Fruit fly (Drosophila melanogaster) whole organism, embryonic: ENCODE measurements around the gene FucTD.

ENCODE experiments used
- C15 ChIP-seq: fragments of 200-800 bp; sonication (Bioruptor generic); IDR thresholded peaks from 3 replicates; pipeline ENCODE4 v1.3.6; 2022; ENCODE audit warnings: missing biosample characterization, missing genetic modification characterization
- CG1233 ChIP-seq: fragments of 200-800 bp; sonication (Bioruptor generic); optimal IDR thresholded peaks from 4 replicates; lab custom pipeline; 2018; ENCODE audit warnings: missing biosample characterization, mild to moderate bottlenecking, missing genetic modification characterization
- CG12769 ChIP-seq: fragments of 200-800 bp; sonication (Bioruptor generic); optimal IDR thresholded peaks from 2 replicates; lab custom pipeline; 2019; ENCODE audit warnings: missing biosample characterization, mild to moderate bottlenecking, missing genetic modification characterization, moderate library complexity
- CG14050 ChIP-seq: fragments of 200-800 bp; sonication (Bioruptor generic); IDR thresholded peaks from 3 replicates; pipeline ENCODE4 v1.3.6; 2022; ENCODE audit warnings: missing biosample characterization, missing genetic modification characterization
- CG14667 ChIP-seq: fragments of 200-800 bp; sonication (Bioruptor generic); IDR thresholded peaks from 2 replicates; pipeline ENCODE4 v1.3.6; 2022; ENCODE audit warnings: missing biosample characterization, missing genetic modification characterization
- CG14860 ChIP-seq: fragments of 200-800 bp; sonication (Bioruptor generic); IDR thresholded peaks from 3 replicates; pipeline ENCODE4 v1.3.6; 2022; ENCODE audit warnings: missing biosample characterization, missing genetic modification characterization; ENCODE audit not compliant: partially characterized antibody
- CG1529 ChIP-seq: fragments of 200-800 bp; sonication (Bioruptor generic); optimal IDR thresholded peaks from 3 replicates; lab custom pipeline; 2018; ENCODE audit warnings: missing biosample characterization, missing genetic modification characterization
- CG17385 ChIP-seq: fragments of 200-800 bp; sonication (Bioruptor generic); optimal IDR thresholded peaks from 3 replicates; lab custom pipeline; 2018; ENCODE audit warnings: missing biosample characterization, mild to moderate bottlenecking, missing genetic modification characterization
- CG18262 ChIP-seq: fragments of 200-800 bp; optimal IDR thresholded peaks from 3 replicates; lab custom pipeline; 2019; ENCODE audit warnings: missing biosample characterization, mild to moderate bottlenecking, missing genetic modification characterization, moderate library complexity
- CG2712 ChIP-seq: fragments of 200-800 bp; optimal IDR thresholded peaks from 3 replicates; lab custom pipeline; 2019; ENCODE audit warnings: missing biosample characterization, mild to moderate bottlenecking, missing genetic modification characterization, moderate library complexity
- CG30403 ChIP-seq: fragments of 200-800 bp; sonication (Bioruptor generic); optimal IDR thresholded peaks from 3 replicates; lab custom pipeline; 2016; ENCODE audit warnings: missing biosample characterization, missing genetic modification characterization
- CG32767 ChIP-seq: fragments of 200-800 bp; sonication (Bioruptor generic); IDR thresholded peaks from 2 replicates; pipeline ENCODE4 v1.3.6; 2022; ENCODE audit warnings: missing biosample characterization, missing genetic modification characterization
- CG34376 ChIP-seq: fragments of 200-800 bp; sonication (Bioruptor generic); optimal IDR thresholded peaks from 2 replicates; lab custom pipeline; 2018; ENCODE audit warnings: missing biosample characterization, mild to moderate bottlenecking, missing genetic modification characterization
- CG42726 ChIP-seq: fragments of 200-800 bp; sonication (Bioruptor generic); IDR thresholded peaks from 2 replicates; pipeline ENCODE4 v1.3.6; 2022; ENCODE audit warnings: missing biosample characterization, missing genetic modification characterization; ENCODE audit not compliant: partially characterized antibody
- CG43689 ChIP-seq: fragments of 200-800 bp; sonication (Bioruptor generic); IDR thresholded peaks from 2 replicates; pipeline ENCODE4 v1.3.6; 2022; ENCODE audit warnings: missing biosample characterization, missing genetic modification characterization
- CG7745 ChIP-seq: fragments of 200-800 bp; sonication (Bioruptor generic); optimal IDR thresholded peaks from 2 replicates; lab custom pipeline; 2018; ENCODE audit warnings: missing biosample characterization, mild to moderate bottlenecking, missing genetic modification characterization, moderate library complexity
- CG7987 ChIP-seq: fragments of 200-800 bp; sonication (Bioruptor generic); optimal IDR thresholded peaks from 2 replicates; lab custom pipeline; 2018; ENCODE audit warnings: missing biosample characterization, mild to moderate bottlenecking, missing genetic modification characterization, moderate library complexity
- CG8478 ChIP-seq: fragments of >200 bp; optimal IDR thresholded peaks from 2 replicates; lab custom pipeline; 2018
- D19A ChIP-seq: fragments of 200-800 bp; optimal IDR thresholded peaks from 3 replicates; lab custom pipeline; 2019; ENCODE audit warnings: missing biosample characterization, mild to moderate bottlenecking, missing genetic modification characterization, moderate library complexity
- Dad ChIP-seq: fragments of 200-800 bp; sonication (Bioruptor generic); optimal IDR thresholded peaks from 3 replicates; lab custom pipeline; 2016; ENCODE audit warnings: missing biosample characterization, missing genetic modification characterization
- Hand ChIP-seq: fragments of 200-800 bp; sonication (Bioruptor generic); optimal IDR thresholded peaks from 2 replicates; lab custom pipeline; 2017; ENCODE audit warnings: mild to moderate bottlenecking, missing biosample characterization, missing genetic modification reagents, missing genetic modification characterization
- Hey ChIP-seq: fragments of 200-800 bp; sonication (Bioruptor generic); optimal IDR thresholded peaks from 3 replicates; lab custom pipeline; 2018; ENCODE audit warnings: missing biosample characterization, mild to moderate bottlenecking, missing genetic modification characterization
- NC2β ChIP-seq: fragments of 200-800 bp; sonication (Bioruptor generic); optimal IDR thresholded peaks from 2 replicates; lab custom pipeline; 2016; ENCODE audit warnings: missing biosample characterization, missing genetic modification characterization
- Nf-YC ChIP-seq: fragments of 200-800 bp; optimal IDR thresholded peaks from 3 replicates; lab custom pipeline; 2019; ENCODE audit warnings: missing biosample characterization, mild to moderate bottlenecking, missing genetic modification characterization, moderate library complexity
- Oli ChIP-seq: fragments of 200-800 bp; sonication (Bioruptor generic); optimal IDR thresholded peaks from 2 replicates; lab custom pipeline; 2018; ENCODE audit warnings: missing biosample characterization, mild to moderate bottlenecking, missing genetic modification characterization, moderate library complexity
- Sry-β ChIP-seq: fragments of 200-800 bp; sonication (Bioruptor generic); optimal IDR thresholded peaks from 2 replicates; lab custom pipeline; 2018; ENCODE audit warnings: missing biosample characterization, mild to moderate bottlenecking, missing genetic modification characterization, moderate library complexity
- Stat92E ChIP-seq, 3 experiments: fragments of >200 bp in 2 of 3; fragments of 200-800 bp in 1 of 3; sonication (Bioruptor generic) in 1 of 3; optimal IDR thresholded peaks; 2 replicates each; lab custom pipeline; 2017 to 2019; ENCODE audit warnings: missing biosample characterization in 3 of 3, missing genetic modification characterization in 3 of 3, mild to moderate bottlenecking in 1 of 3, moderate library complexity in 1 of 3
- TFAM ChIP-seq: fragments of 200-800 bp; sonication (Bioruptor generic); optimal IDR thresholded peaks from 2 replicates; lab custom pipeline; 2017; ENCODE audit warnings: missing biosample characterization, missing genetic modification characterization, inconsistent platforms
- Tbp ChIP-seq: fragments of >200 bp; optimal IDR thresholded peaks from 2 replicates; lab custom pipeline; 2018; ENCODE audit warnings: missing biosample characterization, missing genetic modification characterization
- bowl ChIP-seq: fragments of 200-800 bp; sonication (Bioruptor generic); IDR thresholded peaks from 2 replicates; pipeline ENCODE4 v1.3.6; 2022; ENCODE audit warnings: missing biosample characterization, missing genetic modification characterization
- cg ChIP-seq: fragments of 200-800 bp; sonication (Bioruptor generic); optimal IDR thresholded peaks from 3 replicates; lab custom pipeline; 2019; ENCODE audit warnings: missing biosample characterization, mild to moderate bottlenecking, missing genetic modification characterization, moderate library complexity
- ci ChIP-seq: fragments of 200-800 bp; sonication (Bioruptor generic); IDR thresholded peaks from 3 replicates; pipeline ENCODE4 v1.3.6; 2022; ENCODE audit warnings: missing biosample characterization, missing genetic modification characterization
- dimm ChIP-seq: fragments of 200-800 bp; sonication (Bioruptor generic); IDR thresholded peaks from 2 replicates; pipeline ENCODE4 v1.3.6; 2022; ENCODE audit warnings: missing biosample characterization, missing genetic modification characterization
- dmrt11E ChIP-seq: fragments of 200-800 bp; sonication (Bioruptor generic); optimal IDR thresholded peaks from 3 replicates; lab custom pipeline; 2018; ENCODE audit warnings: missing biosample characterization, mild to moderate bottlenecking, missing genetic modification characterization, moderate library complexity
- fd64A ChIP-seq: fragments of 200-800 bp; sonication (Bioruptor generic); optimal IDR thresholded peaks from 3 replicates; lab custom pipeline; 2018; ENCODE audit warnings: missing biosample characterization, mild to moderate bottlenecking, missing genetic modification characterization
- ftz-f1 ChIP-seq: fragments of 200-800 bp; sonication (Bioruptor generic); optimal IDR thresholded peaks from 2 replicates; lab custom pipeline; 2016; ENCODE audit warnings: missing biosample characterization, missing genetic modification characterization
- fu2 ChIP-seq: fragments of 200-800 bp; sonication (Bioruptor generic); optimal IDR thresholded peaks from 2 replicates; lab custom pipeline; 2016; ENCODE audit warnings: missing biosample characterization, missing genetic modification characterization
- gro ChIP-seq: fragments of 200-800 bp; sonication (Bioruptor generic); optimal IDR thresholded peaks from 2 replicates; lab custom pipeline; 2016; ENCODE audit warnings: missing biosample characterization, missing genetic modification characterization
- lab ChIP-seq: fragments of 200-800 bp; sonication (Bioruptor generic); optimal IDR thresholded peaks from 3 replicates; lab custom pipeline; 2017; ENCODE audit warnings: missing biosample characterization, missing genetic modification characterization, mild to moderate bottlenecking, moderate library complexity, missing genetic modification reagents
- lola ChIP-seq, 3 experiments: fragments of >200 bp in 2 of 3; fragments of 200-800 bp in 1 of 3; sonication (Bioruptor generic) in 1 of 3; optimal IDR thresholded peaks; 2 replicates each; lab custom pipeline; 2017 to 2019; ENCODE audit warnings: missing biosample characterization in 3 of 3, missing genetic modification characterization in 3 of 3, mild to moderate bottlenecking in 1 of 3, moderate library complexity in 1 of 3
- mam ChIP-seq: fragments of 200-800 bp; sonication (Bioruptor generic); optimal IDR thresholded peaks from 3 replicates; lab custom pipeline; 2016; ENCODE audit warnings: missing biosample characterization, missing genetic modification characterization
- otp ChIP-seq: fragments of 200-800 bp; sonication (Bioruptor generic); IDR thresholded peaks from 3 replicates; pipeline ENCODE4, ENCODE4 v1.3.6; 2022; ENCODE audit warnings: missing biosample characterization, missing genetic modification characterization
- psq ChIP-seq: fragments of 200-800 bp; sonication (Bioruptor generic); optimal IDR thresholded peaks from 2 replicates; lab custom pipeline; 2017; ENCODE audit warnings: missing biosample characterization, missing genetic modification characterization
- tll ChIP-seq, 2 experiments: fragments of 200-800 bp in 1 of 2; fragments of >200 bp in 1 of 2; sonication (Bioruptor generic) in 1 of 2; optimal IDR thresholded peaks; 2 replicates each; lab custom pipeline; 2017 to 2019; ENCODE audit warnings: missing biosample characterization in 2 of 2, missing genetic modification characterization in 2 of 2, mild to moderate bottlenecking in 1 of 2, moderate library complexity in 1 of 2
- toy ChIP-seq: fragments of 200-800 bp; sonication (Bioruptor generic); IDR thresholded peaks from 2 replicates; pipeline ENCODE4 v1.3.6; 2022; ENCODE audit warnings: missing biosample characterization, missing genetic modification characterization
- wdn ChIP-seq: fragments of 200-800 bp; sonication (Bioruptor generic); IDR thresholded peaks from 2 replicates; pipeline ENCODE4 v1.3.6; 2022; ENCODE audit warnings: missing biosample characterization, missing genetic modification characterization
- zen ChIP-seq: fragments of 200-800 bp; sonication (Bioruptor generic); optimal IDR thresholded peaks from 3 replicates; lab custom pipeline; 2018; ENCODE audit warnings: missing biosample characterization, mild to moderate bottlenecking, missing genetic modification characterization, moderate library complexity

The FucTD gene

dm6 chr3L:1368201-1368617, 47.8 kb upstream of the FucTD start (continued):
- TF ChIP-seq dimm (GFP tag; lab: Robert Waterston, UW) = no peak
- peak; percentile 22 for TF ChIP-seq fd64A (GFP tag; lab: Kevin White, UChicago)
- peak; percentile 78 for TF ChIP-seq CG14050
- peak; percentile 81 for TF ChIP-seq CG1233
- peak; percentile 22 for TF ChIP-seq ftz-f1 (GFP tag; lab: Kevin White, UChicago)
- TF ChIP-seq otp = peak; percentile 92
- TF ChIP-seq cg = no peak
- TF ChIP-seq fu2 (GFP tag; lab: Kevin White, UChicago) = no peak
- peak; percentile 48 for TF ChIP-seq Hand (GFP tag; lab: Kevin White, UChicago)
- peak; percentile 58 for TF ChIP-seq CG17385 (GFP tag; lab: Kevin White, UChicago)
- peak; percentile 60 for TF ChIP-seq NC2β
- TF ChIP-seq ci (GFP tag; lab: Robert Waterston, UW) = peak; percentile 92
- TF ChIP-seq CG14667 (GFP tag; lab: Robert Waterston, UW) = peak; percentile 77
- TF ChIP-seq C15 (GFP tag; lab: Robert Waterston, UW) = no peak
- peak; percentile 18 for TF ChIP-seq Nf-YC (tag; lab: Kevin White, UChicago)
- TF ChIP-seq CG7987 = no peak
- peak; percentile 87 for TF ChIP-seq CG2712
- peak; percentile 78 for TF ChIP-seq Oli (tag; lab: Kevin White, UChicago)
- no peak for TF ChIP-seq CG42726
- TF ChIP-seq CG34376 = peak; percentile 4
- peak; percentile 80 for TF ChIP-seq CG30403 (GFP tag; lab: Kevin White, UChicago)
- peak; percentile 83 for TF ChIP-seq CG18262 (tag; lab: Kevin White, UChicago)
- TF ChIP-seq CG14860 (GFP tag; lab: Robert Waterston, UW) = no peak
- TF ChIP-seq CG12769 (tag; lab: Kevin White, UChicago) = peak; percentile 87
- peak; percentile 35 for TF ChIP-seq gro (GFP tag; lab: Kevin White, UChicago)
- 0 out of 2 replicates have a peak, but pooled peaks have one; percentile 30 for TF ChIP-seq toy (GFP tag; lab: Robert Waterston, UW)
- peak; percentile 88 for TF ChIP-seq mam (GFP tag; lab: Kevin White, UChicago)
- TF ChIP-seq D19A (tag; lab: Kevin White, UChicago) = peak; percentile 28
- no peak for TF ChIP-seq Sry-β (GFP tag; lab: Kevin White, UChicago)
- TF ChIP-seq CG32767 (GFP tag; lab: Robert Waterston, UW) = peak; percentile 71
- TF ChIP-seq Hey (tag; lab: Kevin White, UChicago) = no peak
- TF ChIP-seq dmrt11E (tag; lab: Kevin White, UChicago) = peak; percentile 86
- peak; percentile 92 for TF ChIP-seq zen (tag; lab: Kevin White, UChicago)
- TF ChIP-seq CG1529 (GFP tag; lab: Kevin White, UChicago) = peak; percentile 56
- TF ChIP-seq CG8478 (lab: Kevin White, UChicago) = no peak
- TF ChIP-seq Tbp (GFP tag; lab: Kevin White, UChicago) = no peak
- peak; percentile 18 for TF ChIP-seq TFAM
- TF ChIP-seq tll (GFP tag; optimal IDR thresholded peaks at IDR 0.05; lab: Kevin White, UChicago) = peak; percentile 21 to 80
- peak; percentile 79 for TF ChIP-seq wdn (GFP tag; lab: Robert Waterston, UW)
- TF ChIP-seq CG43689 (GFP tag; lab: Robert Waterston, UW) = peak; percentile 53; the same call in 1 of the 2 replicates
- TF ChIP-seq Dad (GFP tag; lab: Kevin White, UChicago) = peak; percentile 58
- no peak for TF ChIP-seq Stat92E (GFP tag; optimal IDR thresholded peaks at IDR 0.05; lab: Kevin White, UChicago)
- peak; percentile 54; the same call in 1 of the 2 replicates for TF ChIP-seq bowl
- TF ChIP-seq psq (GFP tag; lab: Kevin White, UChicago) = peak; percentile 36
- TF ChIP-seq lola (GFP tag; optimal IDR thresholded peaks at IDR 0.05; lab: Kevin White, UChicago) = peak in 1 of 3 experiments; percentile 79
- peak; percentile 88 for TF ChIP-seq lab (GFP tag; lab: Kevin White, UChicago)
- peak; percentile 40 for TF ChIP-seq CG7745 (tag; lab: Kevin White, UChicago)
